Worm (Caenorhabditis elegans): Measurements from ENCODE around the gene nhr-210.

nhr-210 gene

DNA sequence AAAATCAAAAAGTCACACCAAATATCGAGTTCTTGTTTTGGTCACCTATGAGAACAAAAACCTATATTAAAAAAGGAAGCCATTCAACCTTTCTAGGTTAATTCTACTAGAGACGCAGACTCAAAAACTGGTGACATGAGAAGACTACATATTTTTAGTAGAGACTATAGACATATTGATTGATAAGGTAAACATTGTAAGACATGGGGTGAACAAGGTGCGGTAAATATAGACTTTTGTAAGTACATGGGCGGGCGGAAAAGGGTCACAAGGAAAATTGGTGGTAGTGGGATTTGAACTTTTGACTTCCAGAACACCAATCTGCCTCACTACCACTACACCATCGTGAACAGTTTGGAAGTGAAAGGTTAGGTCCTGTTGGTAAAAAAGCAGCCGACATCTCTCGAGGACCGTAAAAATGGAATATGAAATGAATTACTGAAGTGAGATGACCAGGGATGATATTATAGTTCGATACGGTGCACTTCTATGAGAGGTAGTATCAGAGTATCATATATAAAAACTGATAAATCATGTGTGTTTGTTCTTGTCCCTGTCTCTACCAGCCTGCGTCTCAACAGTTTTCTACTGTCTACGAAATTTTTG, 35.0 kb downstream of the nhr-210 start, which contains the start of gene nhr-212:
nhr-212 (plus strand) TSS at position 573 of the 606 bp plus-strand sequence.
- TF ChIP-seq flt-1 (GFP tag; IDR thresholded peaks at IDR 0.05) = no peak
- no peak for TF ChIP-seq ref-1 (GFP tag; conservative IDR thresholded peaks at IDR 0.05)
- no peak for TF ChIP-seq cog-1 (tag; optimal IDR thresholded peaks at IDR 0.05)
- TF ChIP-seq T22C8.4 (GFP tag; IDR thresholded peaks at IDR 0.05) = no peak
- no peak for TF ChIP-seq ztf-29 (GFP tag; IDR thresholded peaks at IDR 0.05)
- no peak for TF ChIP-seq med-1 (GFP tag; optimal IDR thresholded peaks at IDR 0.05; ENCODE audit: insufficient read depth)
- TF ChIP-seq tab-1 (GFP tag; IDR thresholded peaks at IDR 0.05) = no peak

DNA sequence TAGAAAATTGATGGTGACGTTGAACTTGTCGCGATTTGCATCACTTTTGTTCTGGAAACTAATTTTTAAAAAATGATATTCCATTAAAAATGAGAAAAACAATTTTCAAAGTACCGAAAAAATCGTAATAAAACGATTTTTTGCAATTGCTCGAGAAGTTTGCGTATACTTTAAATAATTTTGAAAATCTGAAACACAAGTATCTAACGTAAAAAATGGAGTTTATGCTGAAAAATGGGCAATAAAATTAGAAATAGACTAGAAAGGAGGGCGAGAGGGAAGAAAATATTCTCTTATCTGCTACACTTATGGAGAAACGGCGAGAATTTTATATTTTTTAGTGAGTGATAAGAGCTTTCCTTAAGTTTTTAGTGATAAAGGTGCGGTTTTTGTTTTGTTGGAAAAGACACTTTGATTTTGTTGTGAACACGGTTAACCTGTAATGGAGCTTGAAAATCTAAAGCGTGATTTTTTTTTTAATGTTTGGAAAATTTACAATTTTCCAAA, 36.0 kb downstream of the nhr-210 start, which contains the start of gene nhr-130:
nhr-130 (minus strand) TSS at position 51 of the 507 bp plus-strand sequence.
- TF ChIP-seq flt-1 (GFP tag; IDR thresholded peaks at IDR 0.05) = no peak
- no peak for TF ChIP-seq cog-1 (tag; optimal IDR thresholded peaks at IDR 0.05)
- TF ChIP-seq klf-2 (GFP tag; conservative IDR thresholded peaks at IDR 0.05) = no peak
- no peak for TF ChIP-seq ztf-23 (GFP tag; IDR thresholded peaks at IDR 0.05)
- no peak for TF ChIP-seq med-1 (GFP tag; optimal IDR thresholded peaks at IDR 0.05; ENCODE audit: insufficient read depth)
- no peak for TF ChIP-seq ref-1 (GFP tag; conservative IDR thresholded peaks at IDR 0.05)
- TF ChIP-seq T22C8.4 (GFP tag; IDR thresholded peaks at IDR 0.05) = no peak
- TF ChIP-seq tab-1 (GFP tag; IDR thresholded peaks at IDR 0.05) = no peak
- TF ChIP-seq ztf-29 (GFP tag; IDR thresholded peaks at IDR 0.05) = no peak

- TF ChIP-seq cog-1 (tag; optimal IDR thresholded peaks at IDR 0.05) = no peak
Measured at ce11 chrV:482860-483259, 36.5 kb downstream of the nhr-210 start.

DNA sequence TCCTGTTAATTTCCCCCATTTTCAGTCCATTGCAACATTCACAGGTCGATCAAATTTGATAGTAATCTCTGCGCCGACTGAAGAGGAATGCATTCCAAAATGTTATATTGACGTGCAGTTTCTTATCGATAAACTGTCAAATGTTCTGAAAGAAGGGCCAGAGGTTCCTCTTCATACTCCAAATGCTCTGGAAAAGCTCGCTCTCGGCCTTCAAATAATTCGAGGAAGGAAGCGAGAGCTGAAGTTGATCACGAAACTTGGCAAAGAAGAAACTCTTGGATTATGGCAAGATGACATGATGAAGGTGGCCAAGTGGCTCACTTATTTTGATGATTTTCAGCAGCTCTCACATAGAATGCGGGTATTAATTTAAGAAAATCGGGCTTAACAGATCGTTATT, 40.3 kb downstream of the nhr-210 start:
- TF ChIP-seq ztf-23 (GFP tag; IDR thresholded peaks at IDR 0.05) (no peak), tab-1 (GFP tag; IDR thresholded peaks at IDR 0.05) (no peak), flt-1 (GFP tag; IDR thresholded peaks at IDR 0.05) (no peak), T22C8.4 (GFP tag; IDR thresholded peaks at IDR 0.05) (no peak), cog-1 (tag; optimal IDR thresholded peaks at IDR 0.05) (no peak), med-1 (GFP tag; optimal IDR thresholded peaks at IDR 0.05; ENCODE audit: insufficient read depth) (no peak), ref-1 (GFP tag; conservative IDR thresholded peaks at IDR 0.05) (no peak), klf-2 (GFP tag; conservative IDR thresholded peaks at IDR 0.05) (no peak), ztf-29 (GFP tag; IDR thresholded peaks at IDR 0.05) (no peak)

DNA sequence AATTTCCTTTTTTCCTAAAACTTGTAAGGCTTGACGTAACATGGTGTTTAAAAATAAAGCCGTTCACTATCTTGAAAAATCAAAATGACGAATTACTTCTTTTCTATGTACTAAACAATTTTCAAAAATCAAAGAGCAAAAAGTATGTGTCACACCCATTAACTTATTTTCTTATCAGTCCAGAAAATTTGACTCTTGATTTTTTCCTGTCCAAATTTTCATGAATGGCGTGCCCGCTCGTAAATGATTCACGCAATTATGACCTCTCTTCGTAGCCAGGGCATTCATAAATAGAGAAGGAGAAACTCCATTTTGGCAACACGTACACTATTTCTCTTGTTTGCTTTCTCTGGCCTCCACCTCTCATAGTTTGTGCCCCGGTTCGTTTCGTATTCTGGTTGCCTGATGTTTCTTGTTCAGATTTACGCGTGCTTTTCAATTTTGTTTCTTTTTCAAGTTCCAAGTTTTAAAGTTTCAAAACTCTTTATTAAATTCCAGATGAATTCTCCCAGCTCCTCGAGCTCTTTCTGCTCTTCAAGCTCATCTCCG, 41.6 kb downstream of the nhr-210 start, which contains the start of gene nhr-55:
nhr-55 (plus strand) TSS at position 499 of the 549 bp plus-strand sequence.
- TF ChIP-seq ztf-23 (GFP tag; IDR thresholded peaks at IDR 0.05) (no peak), T22C8.4 (GFP tag; IDR thresholded peaks at IDR 0.05) (no peak)

DNA sequence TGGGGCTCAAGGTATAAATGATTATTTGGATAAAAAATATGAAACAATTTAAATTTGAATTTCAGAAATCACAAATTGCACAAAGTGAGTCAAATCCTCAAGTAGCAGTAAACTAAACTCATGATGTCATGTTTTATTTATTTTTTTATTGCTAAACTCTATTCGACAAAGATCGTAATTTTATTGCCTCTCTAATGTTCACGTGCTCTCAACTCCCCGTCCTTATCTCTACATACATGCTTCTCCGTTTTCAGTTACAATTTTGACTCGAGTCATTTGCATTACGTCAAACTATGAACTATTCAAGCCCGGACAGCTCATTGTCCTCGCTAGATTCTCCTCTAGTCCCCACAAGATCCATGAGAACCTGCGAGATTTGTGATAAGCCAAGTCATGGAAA, 44.8 kb downstream of the nhr-210 start, which contains the start of gene nhr-99:
nhr-99 (plus strand) TSS at position 263 of the 400 bp plus-strand sequence.
- TF ChIP-seq ref-1 (GFP tag; conservative IDR thresholded peaks at IDR 0.05) (no peak), T22C8.4 (GFP tag; IDR thresholded peaks at IDR 0.05) (no peak), flt-1 (GFP tag; IDR thresholded peaks at IDR 0.05) (no peak), ztf-23 (GFP tag; IDR thresholded peaks at IDR 0.05) (no peak), cog-1 (tag; optimal IDR thresholded peaks at IDR 0.05) (no peak), ztf-29 (GFP tag; IDR thresholded peaks at IDR 0.05) (no peak), klf-2 (GFP tag; conservative IDR thresholded peaks at IDR 0.05) (no peak)

DNA sequence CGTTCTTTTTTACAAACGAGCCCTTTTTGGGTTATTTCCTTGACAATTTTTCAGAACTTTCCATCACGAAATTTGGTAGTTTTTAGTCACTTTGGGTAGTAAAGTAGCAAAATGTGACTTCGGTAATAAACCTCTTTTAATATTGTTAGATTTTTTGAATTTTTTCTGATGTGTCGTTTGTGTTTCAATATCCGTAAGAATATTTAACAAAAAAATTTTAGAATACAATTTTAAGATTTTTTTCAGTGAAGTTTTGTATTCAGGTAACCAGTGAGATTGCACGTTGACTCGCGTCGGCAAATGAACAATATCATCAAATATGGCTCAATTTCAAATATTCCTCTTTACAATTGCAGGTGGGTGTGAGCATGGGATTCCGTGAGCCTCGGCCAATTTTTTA, 46.8 kb downstream of the nhr-210 start, which contains the start of gene srt-31:
srt-31 (plus strand) TSS at position 301 of the 400 bp plus-strand sequence.
- TF ChIP-seq med-1 (GFP tag; optimal IDR thresholded peaks at IDR 0.05; ENCODE audit: insufficient read depth) (no peak), T22C8.4 (GFP tag; IDR thresholded peaks at IDR 0.05) (no peak), flt-1 (GFP tag; IDR thresholded peaks at IDR 0.05) (no peak), ref-1 (GFP tag; conservative IDR thresholded peaks at IDR 0.05) (no peak), ztf-29 (GFP tag; IDR thresholded peaks at IDR 0.05) (no peak), cog-1 (tag; optimal IDR thresholded peaks at IDR 0.05) (no peak), tab-1 (GFP tag; IDR thresholded peaks at IDR 0.05) (no peak), ztf-23 (GFP tag; IDR thresholded peaks at IDR 0.05) (no peak), klf-2 (GFP tag; conservative IDR thresholded peaks at IDR 0.05) (no peak)

DNA sequence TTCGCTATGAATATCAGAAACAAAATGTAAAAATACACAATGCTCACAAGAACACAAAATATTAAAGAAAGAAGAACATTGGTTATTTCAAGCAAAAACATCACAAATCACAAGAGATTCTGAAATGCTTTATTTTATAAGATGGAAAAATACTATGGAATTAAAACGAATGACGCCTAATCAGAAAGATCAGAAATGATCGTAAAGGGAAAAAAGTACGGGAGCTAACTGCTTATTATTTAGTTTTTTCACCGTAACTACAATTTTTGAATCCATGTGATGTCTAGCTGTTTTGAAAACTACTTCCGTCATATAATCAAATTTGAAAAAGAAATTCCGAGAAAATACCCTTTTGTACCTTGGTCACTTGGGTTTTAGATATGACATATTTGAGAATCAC, 50.9 kb downstream of the nhr-210 start, which contains the start of gene srbc-57:
srbc-57 (minus strand) TSS at position 101 of the 400 bp plus-strand sequence.
- no peak for TF ChIP-seq ztf-23 (GFP tag; IDR thresholded peaks at IDR 0.05)
- no peak for TF ChIP-seq flt-1 (GFP tag; IDR thresholded peaks at IDR 0.05)
- TF ChIP-seq tab-1 (GFP tag; IDR thresholded peaks at IDR 0.05) = no peak
- TF ChIP-seq cog-1 (tag; optimal IDR thresholded peaks at IDR 0.05) = no peak
- TF ChIP-seq klf-2 (GFP tag; conservative IDR thresholded peaks at IDR 0.05) = no peak
- TF ChIP-seq T22C8.4 (GFP tag; IDR thresholded peaks at IDR 0.05) = no peak
- TF ChIP-seq ref-1 (GFP tag; conservative IDR thresholded peaks at IDR 0.05) = no peak
- no peak for TF ChIP-seq ztf-29 (GFP tag; IDR thresholded peaks at IDR 0.05)
- TF ChIP-seq med-1 (GFP tag; optimal IDR thresholded peaks at IDR 0.05; ENCODE audit: insufficient read depth) = no peak
